Fruit fly (Drosophila melanogaster): ENCODE measurements around the gene CG14718.

Gene CG14718

DNA sequence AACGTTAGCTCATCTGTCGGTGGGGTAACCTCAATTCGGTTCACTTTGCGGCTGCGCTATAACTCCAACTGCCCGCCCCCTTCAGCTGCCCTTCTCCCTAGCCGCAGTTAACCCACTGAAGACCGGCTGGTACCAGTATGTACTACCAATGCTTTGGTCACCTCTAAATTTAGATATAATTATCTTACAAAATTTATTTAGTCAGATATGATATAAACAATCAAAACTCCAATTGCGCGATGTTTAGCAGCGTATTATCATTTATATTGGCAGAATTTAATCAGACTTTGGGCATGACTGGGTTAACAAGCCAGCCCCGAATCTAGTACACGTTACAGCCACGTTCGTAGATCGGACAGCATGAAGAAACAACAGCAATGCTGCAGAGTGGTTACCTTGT, 38.7 kb upstream of the CG14718 start (continued):
- TF ChIP-seq OdsH (GFP tag; optimal IDR thresholded peaks at IDR 0.05) (peak; percentile 43), Eip78C (GFP tag) (peak; percentile 91), Sox15 (GFP tag; optimal IDR thresholded peaks at IDR 0.05) (peak; percentile 11), Lpt (GFP tag; optimal IDR thresholded peaks at IDR 0.05) (peak; percentile 57), CG3032 (tag; optimal IDR thresholded peaks at IDR 0.05) (peak; percentile 53), CG8632 (GFP tag; optimal IDR thresholded peaks at IDR 0.05) (peak; percentile 10), spab (GFP tag; optimal IDR thresholded peaks at IDR 0.05) (peak; percentile 41), Sox14 (GFP tag; optimal IDR thresholded peaks at IDR 0.05) (peak; percentile 37), CG3919 (GFP tag; optimal IDR thresholded peaks at IDR 0.05) (peak; percentile 51), svp (GFP tag) (peak; percentile 70), Blimp-1 (GFP tag; optimal IDR thresholded peaks at IDR 0.05) (no peak), Hr4 (GFP tag; optimal IDR thresholded peaks at IDR 0.05) (peak; percentile 60), pdm3 (GFP tag; optimal IDR thresholded peaks at IDR 0.05) (peak; percentile 59), net (GFP tag; optimal IDR thresholded peaks at IDR 0.05) (peak; percentile 48), CG31627 (GFP tag; optimal IDR thresholded peaks at IDR 0.05) (peak; percentile 11), CG8319 (GFP tag; optimal IDR thresholded peaks at IDR 0.05) (no peak), Ets21C (GFP tag; optimal IDR thresholded peaks at IDR 0.05) (no peak), Eip75B (GFP tag; optimal IDR thresholded peaks at IDR 0.05) (no peak), CG7368 (GFP tag; optimal IDR thresholded peaks at IDR 0.05) (no peak), CG15336 (GFP tag; IDR thresholded peaks at IDR 0.05) (peak; percentile 81), achi (GFP tag; optimal IDR thresholded peaks at IDR 0.05) (peak; percentile 52), CG6808 (GFP tag; optimal IDR thresholded peaks at IDR 0.05) (peak; percentile 55), Sox102F (GFP tag; optimal IDR thresholded peaks at IDR 0.05) (peak; percentile 5), CG9139 (GFP tag; optimal IDR thresholded peaks at IDR 0.05) (no peak), Hr38 (GFP tag; optimal IDR thresholded peaks at IDR 0.05) (no peak), fd59A (GFP tag; optimal IDR thresholded peaks at IDR 0.05) (peak; percentile 38), CG10631 (GFP tag; optimal IDR thresholded peaks at IDR 0.05) (peak; percentile 43)

DNA sequence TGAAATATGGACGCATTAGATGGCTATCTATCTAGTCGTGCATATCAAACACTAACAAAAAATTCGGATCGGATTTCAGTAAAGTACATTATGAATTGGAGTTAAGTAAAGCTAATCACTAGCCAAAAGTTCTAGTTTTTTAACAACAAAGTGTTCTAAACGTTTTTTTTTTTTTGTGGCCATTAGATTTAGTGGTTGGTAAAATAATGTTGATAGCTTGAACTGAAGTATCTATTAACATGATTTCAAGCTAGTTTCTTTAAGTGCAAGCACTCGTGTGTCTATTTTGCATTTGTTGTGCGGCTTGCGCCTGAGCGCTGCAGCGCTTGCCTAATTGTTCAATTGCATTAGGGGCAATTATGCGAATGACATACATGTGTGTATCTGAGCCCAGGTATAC, 37.8 kb upstream of the CG14718 start:
- TF ChIP-seq fd59A (GFP tag; optimal IDR thresholded peaks at IDR 0.05) (no peak), Sox15 (GFP tag; optimal IDR thresholded peaks at IDR 0.05) (no peak), Eip93F (GFP tag; optimal IDR thresholded peaks at IDR 0.05) (no peak), CG32006 (GFP tag; optimal IDR thresholded peaks at IDR 0.05) (peak; percentile 33), CG15336 (GFP tag; IDR thresholded peaks at IDR 0.05) (peak; percentile 64), CG16779 (tag; optimal IDR thresholded peaks at IDR 0.05) (no peak), CG6276 (GFP tag; optimal IDR thresholded peaks at IDR 0.05) (peak; percentile 20), vri (GFP tag; optimal IDR thresholded peaks at IDR 0.05) (no peak), CG31627 (GFP tag; optimal IDR thresholded peaks at IDR 0.05) (no peak), eg (GFP tag; IDR thresholded peaks at IDR 0.05) (peak; percentile 50; the same call in 2 of the 3 replicates), CG6808 (GFP tag; optimal IDR thresholded peaks at IDR 0.05) (no peak), Hr4 (GFP tag; optimal IDR thresholded peaks at IDR 0.05) (peak; percentile 18)

DNA sequence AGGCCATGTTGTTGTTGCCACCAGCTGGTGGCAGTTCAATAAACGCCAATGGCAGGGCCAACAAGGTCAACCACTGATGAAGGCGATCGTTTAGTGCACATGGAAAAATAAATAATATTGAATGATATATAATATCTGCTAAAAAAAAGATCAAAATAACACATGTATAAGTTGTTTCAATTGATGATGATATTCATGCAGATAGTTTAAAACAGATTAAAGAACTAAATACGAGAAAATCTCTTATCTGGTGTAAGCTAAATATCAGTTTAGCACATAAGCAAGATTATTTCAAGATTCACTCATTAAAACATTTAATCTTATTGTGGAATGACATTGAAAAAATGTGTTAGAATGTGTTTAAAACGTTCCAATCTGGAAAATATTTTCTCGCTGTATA, 37.0 kb upstream of the CG14718 start:
- TF ChIP-seq CG15336 (GFP tag; IDR thresholded peaks at IDR 0.05) (0 out of 2 replicates have a peak, but pooled peaks have one; percentile 17), Eip93F (GFP tag; optimal IDR thresholded peaks at IDR 0.05) (no peak), Hr38 (GFP tag; optimal IDR thresholded peaks at IDR 0.05) (no peak), CG10669 (GFP tag; optimal IDR thresholded peaks at IDR 0.05) (peak; percentile 15), CG16779 (tag; optimal IDR thresholded peaks at IDR 0.05) (no peak), ss (GFP tag; optimal IDR thresholded peaks at IDR 0.05) (peak in 1 of 2 experiments; percentile 37), cyc (GFP tag; optimal IDR thresholded peaks at IDR 0.05) (no peak), OdsH (GFP tag; optimal IDR thresholded peaks at IDR 0.05) (peak; percentile 15), CG3919 (GFP tag; optimal IDR thresholded peaks at IDR 0.05) (peak; percentile 33), dac (GFP tag; optimal IDR thresholded peaks at IDR 0.05) (no peak), spab (GFP tag; optimal IDR thresholded peaks at IDR 0.05) (peak; percentile 10), pdm3 (GFP tag; optimal IDR thresholded peaks at IDR 0.05) (peak; percentile 29), CG3032 (tag; optimal IDR thresholded peaks at IDR 0.05) (peak; percentile 26), Sox14 (GFP tag; optimal IDR thresholded peaks at IDR 0.05) (no peak), CG34406 (GFP tag; optimal IDR thresholded peaks at IDR 0.05) (peak; percentile 3), Eip78C (GFP tag) (peak; percentile 69)

Measured in whole organism, prepupa.